Worm (Caenorhabditis elegans): ENCODE results near the gene spc-1.

spc-1 gene

ce11 chrX:3116033-3116876 lies 10.6 kb downstream of the spc-1 start, which contains the start of gene mai-1:
mai-1 (minus strand) TSS chrX:3116589.
- peak; percentile 51 for TF ChIP-seq F13H6.1 (tag; optimal IDR thresholded peaks at IDR 0.05)
- no peak for TF ChIP-seq ztf-11 (tag; optimal IDR thresholded peaks at IDR 0.05)
- no peak for TF ChIP-seq aly-2 (tag; optimal IDR thresholded peaks at IDR 0.05)
- peak; percentile 23 for TF ChIP-seq crh-2 (tag; optimal IDR thresholded peaks at IDR 0.05)
- peak in 1 of 2 experiments; percentile 46 for TF ChIP-seq lsy-2 (tag; optimal IDR thresholded peaks at IDR 0.05)
- no peak for TF ChIP-seq lin-39 (tag; optimal IDR thresholded peaks at IDR 0.05)
- TF ChIP-seq lin-11 (tag; optimal IDR thresholded peaks at IDR 0.05) = peak; percentile 68
- TF ChIP-seq nhr-11 (tag; optimal IDR thresholded peaks at IDR 0.05) = no peak
- TF ChIP-seq nhr-77 (tag; optimal IDR thresholded peaks at IDR 0.05) = no peak
- TF ChIP-seq ceh-16 (tag; optimal IDR thresholded peaks at IDR 0.05) = no peak
- TF ChIP-seq nhr-6 (tag; optimal IDR thresholded peaks at IDR 0.05) = no peak
- no peak for TF ChIP-seq nhr-23 (tag; optimal IDR thresholded peaks at IDR 0.05)
- TF ChIP-seq nhr-12 (tag; optimal IDR thresholded peaks at IDR 0.05) = no peak
- no peak for TF ChIP-seq snpc-4 (tag; optimal IDR thresholded peaks at IDR 0.05)
- TF ChIP-seq nhr-129 (tag; optimal IDR thresholded peaks at IDR 0.05) = peak; percentile 65
- TF ChIP-seq ztf-4 (tag; optimal IDR thresholded peaks at IDR 0.05) = peak; percentile 28
- no peak for TF ChIP-seq mab-5 (tag; optimal IDR thresholded peaks at IDR 0.05)
- TF ChIP-seq fos-1 (tag; optimal IDR thresholded peaks at IDR 0.05) = peak; percentile 21
- TF ChIP-seq ztf-1 (GFP tag; conservative IDR thresholded peaks at IDR 0.05) = no peak
- no peak for TF ChIP-seq alr-1 (tag; optimal IDR thresholded peaks at IDR 0.05)
- no peak for TF ChIP-seq blmp-1 (tag; optimal IDR thresholded peaks at IDR 0.05; ENCODE audit: insufficient read depth)
- no peak for TF ChIP-seq skn-1 (tag; optimal IDR thresholded peaks at IDR 0.05)
- no peak for TF ChIP-seq dmd-4 (tag; optimal IDR thresholded peaks at IDR 0.05)
- no peak for TF ChIP-seq egl-27 (tag; optimal IDR thresholded peaks at IDR 0.05)
- no peak for TF ChIP-seq nhr-237 (tag; optimal IDR thresholded peaks at IDR 0.05)
- peak; percentile 16 for TF ChIP-seq ceh-82 (tag; optimal IDR thresholded peaks at IDR 0.05)
- TF ChIP-seq lin-13 (GFP tag; optimal IDR thresholded peaks at IDR 0.05) = peak; percentile 35
- peak; percentile 37 for TF ChIP-seq ama-1 (optimal IDR thresholded peaks at IDR 0.05)
- TF ChIP-seq unc-62 (GFP tag; optimal IDR thresholded peaks at IDR 0.05) = no peak
- TF ChIP-seq sma-3 (GFP tag; optimal IDR thresholded peaks at IDR 0.05) = no peak
- no peak for TF ChIP-seq ZK546.5 (tag; optimal IDR thresholded peaks at IDR 0.05)
- no peak for TF ChIP-seq gmeb-1 (tag; optimal IDR thresholded peaks at IDR 0.05)
- peak; percentile 19 for TF ChIP-seq sem-4 (tag; optimal IDR thresholded peaks at IDR 0.05)
- TF ChIP-seq unc-39 (tag; optimal IDR thresholded peaks at IDR 0.05) = no peak
- no peak for TF ChIP-seq nhr-25 (tag; optimal IDR thresholded peaks at IDR 0.05)
- TF ChIP-seq Y55F3AM.14 (GFP tag; optimal IDR thresholded peaks at IDR 0.05) = no peak
- peak; percentile 50 for TF ChIP-seq C34F6.9 (tag; optimal IDR thresholded peaks at IDR 0.05)
- TF ChIP-seq nhr-21 (tag; optimal IDR thresholded peaks at IDR 0.05) = no peak
- TF ChIP-seq zag-1 (tag; optimal IDR thresholded peaks at IDR 0.05) = peak; percentile 73
- no peak for TF ChIP-seq elt-3 (tag; optimal IDR thresholded peaks at IDR 0.05)
- no peak for TF ChIP-seq nhr-10 (tag; optimal IDR thresholded peaks at IDR 0.05)
- no peak for TF ChIP-seq unc-55 (GFP tag; optimal IDR thresholded peaks at IDR 0.05)
- no peak for TF ChIP-seq R02D3.7 (tag; optimal IDR thresholded peaks at IDR 0.05)
- TF ChIP-seq mbf-1 (tag; optimal IDR thresholded peaks at IDR 0.05) = no peak
- TF ChIP-seq sma-9 (GFP tag; optimal IDR thresholded peaks at IDR 0.05) = no peak
- no peak for TF ChIP-seq sma-9 (tag; optimal IDR thresholded peaks at IDR 0.05)
- no peak for TF ChIP-seq elt-1 (tag; optimal IDR thresholded peaks at IDR 0.05)
- peak in 1 of 2 experiments; percentile 6 for TF ChIP-seq mdl-1 (tag; optimal IDR thresholded peaks at IDR 0.05)
- TF ChIP-seq peb-1 (tag; optimal IDR thresholded peaks at IDR 0.05) = no peak

Data from whole organism, L2 larva.